Worm (Caenorhabditis elegans): ENCODE results near the gene C44B11.1.

DNA sequence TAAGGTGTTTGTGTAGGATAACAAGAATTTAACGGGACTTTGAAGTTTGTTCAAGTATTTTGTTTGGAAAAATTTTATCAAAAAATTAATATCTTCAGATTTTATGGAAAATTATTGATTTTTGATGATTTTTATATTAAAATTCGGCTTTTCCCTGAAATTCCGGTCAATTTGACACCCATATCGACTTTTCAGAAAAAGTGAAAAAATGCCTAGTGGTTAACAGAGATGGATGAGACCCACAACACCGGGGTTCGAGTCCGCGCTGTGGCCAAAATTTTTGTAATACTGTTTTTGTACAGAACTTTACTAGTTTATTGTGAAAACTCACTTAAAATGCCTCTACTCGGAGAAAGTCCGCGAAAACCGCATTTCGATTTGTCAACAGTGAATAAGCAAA, 45.5 kb upstream of the C44B11.1 start:
- TF ChIP-seq ztf-18 (tag; optimal IDR thresholded peaks at IDR 0.05) (no peak), egrh-3 (GFP tag; IDR thresholded peaks at IDR 0.05) (no peak), xnd-1 (tag; optimal IDR thresholded peaks at IDR 0.05) (no peak), ztf-28 (GFP tag; IDR thresholded peaks at IDR 0.05) (no peak), nfya-1 (tag; optimal IDR thresholded peaks at IDR 0.05; ENCODE audit: borderline replicate concordance, insufficient read depth) (no peak), lag-1 (GFP tag; IDR thresholded peaks at IDR 0.05) (no peak), F57C9.4 (tag; optimal IDR thresholded peaks at IDR 0.05) (no peak), unc-62 (GFP tag; optimal IDR thresholded peaks at IDR 0.05) (no peak), lsl-1 (GFP tag; optimal IDR thresholded peaks at IDR 0.05) (no peak), dpff-1 (tag; optimal IDR thresholded peaks at IDR 0.05) (no peak), unc-130 (GFP tag; optimal IDR thresholded peaks at IDR 0.05) (no peak), Y95B8A.8 (GFP tag; IDR thresholded peaks at IDR 0.05) (no peak), madf-3 (GFP tag; IDR thresholded peaks at IDR 0.05) (no peak)

All from whole organism, young adult.